Fruit fly (Drosophila melanogaster): ENCODE measurements around the gene Hel89B.

The Hel89B gene

DNA sequence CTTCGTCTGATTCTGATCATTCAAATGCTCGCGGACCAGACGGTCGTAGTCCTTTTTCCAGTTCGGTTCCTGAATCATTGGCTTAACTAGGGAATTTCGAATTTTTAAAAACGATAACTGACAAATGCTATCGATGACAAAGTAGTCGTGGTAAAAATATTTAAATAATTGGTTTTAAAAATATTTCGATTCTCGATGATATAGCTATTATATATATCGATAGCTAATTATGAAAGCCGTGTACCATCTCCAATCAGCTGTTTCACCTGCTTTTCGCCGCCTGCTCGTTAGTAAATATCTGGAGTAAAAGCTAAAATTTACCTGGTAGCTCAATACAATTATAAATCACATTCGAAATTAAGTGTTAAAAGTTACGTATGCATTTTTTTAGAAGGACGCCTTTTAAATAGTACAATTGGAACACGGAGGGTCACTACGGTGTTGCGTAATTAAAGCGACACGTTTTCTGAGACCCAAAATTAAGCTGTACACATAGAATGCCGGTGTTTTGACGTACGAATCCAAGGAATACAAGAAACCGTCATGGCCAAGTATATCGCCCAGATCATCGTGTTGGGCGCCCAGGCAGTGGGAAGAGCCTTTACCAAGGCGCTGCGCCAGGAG is 39.4 kb upstream of the Hel89B start, which contains the start of the genes CG5478 and blp (continued):
- TF ChIP-seq zen (tag; optimal IDR thresholded peaks at IDR 0.05) (peak; percentile 62), CG2129 (GFP tag; IDR thresholded peaks at IDR 0.05; ENCODE audit: partially characterized antibody) (peak; percentile 69), MBD-R2 (GFP tag; IDR thresholded peaks at IDR 0.05) (peak; percentile 79), sug (tag; optimal IDR thresholded peaks at IDR 0.05) (peak; percentile 14), CG15514 (GFP tag; optimal IDR thresholded peaks at IDR 0.05) (peak; percentile 5), Ets97D (GFP tag; optimal IDR thresholded peaks at IDR 0.05) (peak; percentile 10), lbe (GFP tag; optimal IDR thresholded peaks at IDR 0.05) (peak; percentile 37), sob (GFP tag; IDR thresholded peaks at IDR 0.05) (0 out of 2 replicates have a peak, but pooled peaks have one; percentile 11), CG12299 (tag; optimal IDR thresholded peaks at IDR 0.05) (peak; percentile 23), unc-4 (GFP tag; IDR thresholded peaks at IDR 0.05; ENCODE audit: partially characterized antibody) (peak; percentile 91), Nf-YC (tag; optimal IDR thresholded peaks at IDR 0.05) (no peak), Elba2 (GFP tag; optimal IDR thresholded peaks at IDR 0.05) (no peak), Scr (GFP tag; IDR thresholded peaks at IDR 0.05; ENCODE audit: partially characterized antibody) (peak; percentile 87), PHDP (tag; optimal IDR thresholded peaks at IDR 0.05) (peak; percentile 7)

dm6 chr3R:15934952-15935351 is 38.1 kb upstream of the Hel89B start, which contains the start of gene Sap47:
TSS of gene Sap47 (plus strand) at chr3R:15935100.
- TF ChIP-seq Dbx (GFP tag; IDR thresholded peaks at IDR 0.05) (peak; percentile 58; the same call in 1 of the 3 replicates), CG15479 (GFP tag; optimal IDR thresholded peaks at IDR 0.05) (peak; percentile 34), az2 (GFP tag; optimal IDR thresholded peaks at IDR 0.05) (no peak), aop (GFP tag; IDR thresholded peaks at IDR 0.05) (no peak), pnt (GFP tag; optimal IDR thresholded peaks at IDR 0.05) (no peak), wdn (GFP tag; IDR thresholded peaks at IDR 0.05) (no peak), maf-S (GFP tag; optimal IDR thresholded peaks at IDR 0.05) (no peak), Nf-YC (tag; optimal IDR thresholded peaks at IDR 0.05) (peak; percentile 23), sens (GFP tag) (peak; percentile 54), Hr78 (GFP tag; optimal IDR thresholded peaks at IDR 0.05) (no peak), row (GFP tag; IDR thresholded peaks at IDR 0.05) (peak; percentile 54; the same call in 2 of the 3 replicates), Hand (GFP tag; optimal IDR thresholded peaks at IDR 0.05) (no peak), tin (GFP tag; optimal IDR thresholded peaks at IDR 0.05) (no peak), CG2129 (GFP tag; IDR thresholded peaks at IDR 0.05; ENCODE audit: partially characterized antibody) (peak; percentile 55), CkIIα-i1 (GFP tag; IDR thresholded peaks at IDR 0.05) (no peak), CG1529 (GFP tag; optimal IDR thresholded peaks at IDR 0.05) (no peak), Max (GFP tag; optimal IDR thresholded peaks at IDR 0.05) (no peak), CG4404 (GFP tag; IDR thresholded peaks at IDR 0.05) (no peak), sisA (GFP tag; IDR thresholded peaks at IDR 0.05) (no peak), CG2199 (GFP tag; IDR thresholded peaks at IDR 0.05) (0 out of 3 replicates have a peak, but pooled peaks have one; percentile 11), slp2 (GFP tag; optimal IDR thresholded peaks at IDR 0.05) (no peak), Xrp1 (GFP tag; IDR thresholded peaks at IDR 0.05) (no peak; the same call in 1 of the 2 replicates), usp (GFP tag; optimal IDR thresholded peaks at IDR 0.05) (no peak), Dip3 (GFP tag; optimal IDR thresholded peaks at IDR 0.05) (no peak), zen (tag; optimal IDR thresholded peaks at IDR 0.05) (peak; percentile 12), sc (optimal IDR thresholded peaks at IDR 0.05) (no peak), sc (GFP tag; optimal IDR thresholded peaks at IDR 0.05) (no peak), ato (GFP tag; IDR thresholded peaks at IDR 0.05; ENCODE audit: partially characterized antibody) (peak; percentile 80), ewg (GFP tag; optimal IDR thresholded peaks at IDR 0.05) (peak; percentile 97), CG3838 (GFP tag; optimal IDR thresholded peaks at IDR 0.05) (no peak), PHDP (tag; optimal IDR thresholded peaks at IDR 0.05) (no peak), ind (GFP tag; optimal IDR thresholded peaks at IDR 0.05) (no peak), CG9876 (GFP tag; optimal IDR thresholded peaks at IDR 0.05) (no peak), Myb (GFP tag; optimal IDR thresholded peaks at IDR 0.05) (peak; percentile 43), CG13894 (tag; optimal IDR thresholded peaks at IDR 0.05) (peak; percentile 23), ERR (GFP tag; optimal IDR thresholded peaks at IDR 0.05) (no peak), Blimp-1 (GFP tag; optimal IDR thresholded peaks at IDR 0.05) (no peak), sd (tag; optimal IDR thresholded peaks at IDR 0.05) (peak; percentile 74), CG15696 (tag; optimal IDR thresholded peaks at IDR 0.05) (no peak)
